Worm (Caenorhabditis elegans): Measurements from ENCODE around the gene tald-1.

The tald-1 gene

ce11 chrIV:4407055-4407461, 20.6 kb downstream of the tald-1 start (continued):
- TF ChIP-seq lin-13 (GFP tag; optimal IDR thresholded peaks at IDR 0.05) (no peak), nhr-71 (tag; optimal IDR thresholded peaks at IDR 0.05) (peak; percentile 68), rnt-1 (tag; optimal IDR thresholded peaks at IDR 0.05) (peak; percentile 62), dpl-1 (GFP tag; optimal IDR thresholded peaks at IDR 0.05) (peak in 1 of 3 experiments; percentile 3), alr-1 (tag; optimal IDR thresholded peaks at IDR 0.05; ENCODE audit: borderline replicate concordance) (no peak), ets-5 (GFP tag; IDR thresholded peaks at IDR 0.05) (no peak), nhr-20 (tag; optimal IDR thresholded peaks at IDR 0.05) (peak; percentile 53), tlp-1 (tag; optimal IDR thresholded peaks at IDR 0.05) (no peak), elt-3 (tag; optimal IDR thresholded peaks at IDR 0.05) (no peak), nhr-47 (tag; optimal IDR thresholded peaks at IDR 0.05) (peak; percentile 32), hpl-2 (GFP tag; optimal IDR thresholded peaks at IDR 0.05) (no peak), pag-3 (tag; optimal IDR thresholded peaks at IDR 0.05; ENCODE audit: borderline replicate concordance, insufficient read depth) (no peak)

- no peak for TF ChIP-seq unc-130 (tag; optimal IDR thresholded peaks at IDR 0.05)
- TF ChIP-seq efl-1 (optimal IDR thresholded peaks at IDR 0.05), result no peak
- TF ChIP-seq efl-1 (GFP tag; optimal IDR thresholded peaks at IDR 0.05 in 1 of 2), result peak in 1 of 2 experiments; percentile 81
Observed at ce11 chrIV:4408714-4409113, 22.3 kb downstream of the tald-1 start.

ce11 chrIV:4410526-4410925, 24.1 kb downstream of the tald-1 start:
- TF ChIP-seq efl-1 (optimal IDR thresholded peaks at IDR 0.05), result no peak
- peak in 1 of 2 experiments; percentile 70 for TF ChIP-seq efl-1 (GFP tag; optimal IDR thresholded peaks at IDR 0.05 in 1 of 2)
- no peak for TF ChIP-seq mep-1 (tag; optimal IDR thresholded peaks at IDR 0.05)
- no peak for TF ChIP-seq swsn-7 (tag; optimal IDR thresholded peaks at IDR 0.05)
- peak; percentile 18 for TF ChIP-seq nhr-85 (tag)
- no peak for TF ChIP-seq nhr-76 (tag; optimal IDR thresholded peaks at IDR 0.05)
- TF ChIP-seq ceh-63 (GFP tag; optimal IDR thresholded peaks at IDR 0.05), result no peak

- TF ChIP-seq unc-130 (tag; optimal IDR thresholded peaks at IDR 0.05) (no peak), egl-27 (tag; optimal IDR thresholded peaks at IDR 0.05) (no peak), ztf-4 (tag; optimal IDR thresholded peaks at IDR 0.05) (no peak), unc-98 (GFP tag; IDR thresholded peaks at IDR 0.05) (no peak), hpl-2 (GFP tag; optimal IDR thresholded peaks at IDR 0.05) (no peak), tbx-2 (tag; optimal IDR thresholded peaks at IDR 0.05) (no peak), elt-2 (tag; optimal IDR thresholded peaks at IDR 0.05) (no peak)
Observed at ce11 chrIV:4411311-4411947, 25.0 kb downstream of the tald-1 start.

ce11 chrIV:4411948-4412335, 25.5 kb downstream of the tald-1 start:
- no peak for TF ChIP-seq efl-1 (optimal IDR thresholded peaks at IDR 0.05)
- TF ChIP-seq efl-1 (GFP tag; optimal IDR thresholded peaks at IDR 0.05 in 1 of 2), result peak in 1 of 2 experiments; percentile 60
- TF ChIP-seq nhr-11 (tag; optimal IDR thresholded peaks at IDR 0.05), result no peak
- no peak for TF ChIP-seq ztf-11 (tag; optimal IDR thresholded peaks at IDR 0.05)

ce11 chrIV:4413114-4413513, 26.7 kb downstream of the tald-1 start:
- TF ChIP-seq F16B12.6 (tag; optimal IDR thresholded peaks at IDR 0.05), result no peak
- no peak for TF ChIP-seq efl-1 (optimal IDR thresholded peaks at IDR 0.05)
- TF ChIP-seq efl-1 (GFP tag; optimal IDR thresholded peaks at IDR 0.05 in 1 of 2), result peak in 1 of 2 experiments; percentile 58

ce11 chrIV:4422029-4422428, 35.6 kb downstream of the tald-1 start, which contains the start of gene clec-175:
Gene clec-175, plus strand, starts transcription at chrIV:4422329.
- TF ChIP-seq nhr-47 (tag; optimal IDR thresholded peaks at IDR 0.05), result no peak
- no peak for TF ChIP-seq lsy-2 (tag; optimal IDR thresholded peaks at IDR 0.05)
- no peak for TF ChIP-seq tbx-2 (tag; optimal IDR thresholded peaks at IDR 0.05)
- no peak for TF ChIP-seq mef-2 (tag; optimal IDR thresholded peaks at IDR 0.05)
- no peak for TF ChIP-seq dpl-1 (GFP tag; optimal IDR thresholded peaks at IDR 0.05)

All from whole organism, L1 larva.